Worm (Caenorhabditis elegans) whole organism, mixed stage, embryonic: ENCODE measurements around the gene Y32H12A.6.

Source experiments
- bed-3 ChIP-seq: fragments of 200-800 bp; sonication (Bioruptor generic); optimal IDR thresholded peaks from 3 replicates; lab custom pipeline; 2018; ENCODE audit warnings: mild to moderate bottlenecking, missing genetic modification characterization, moderate library complexity, missing compliant biosample characterization
- elt-3 ChIP-seq: fragments of 150-350 bp; optimal IDR thresholded peaks from 2 replicates; lab custom pipeline; 2014; ENCODE audit warnings: missing biosample characterization, missing genetic modification characterization
- flh-1 ChIP-seq: fragments of 200-800 bp; sonication (Bioruptor generic); optimal IDR thresholded peaks from 2 replicates; lab custom pipeline; 2018; ENCODE audit warnings: mild to moderate bottlenecking, missing genetic modification characterization, moderate library complexity, missing compliant biosample characterization
- lin-13 ChIP-seq: fragments of 150-350 bp; optimal IDR thresholded peaks from 2 replicates; lab custom pipeline; 2014; ENCODE audit warnings: missing biosample characterization, missing genetic modification characterization
- lin-32 ChIP-seq: fragments of 200-800 bp; sonication (Bioruptor generic); optimal IDR thresholded peaks from 2 replicates; lab custom pipeline; 2018; ENCODE audit warnings: mild to moderate bottlenecking, missing genetic modification characterization, missing compliant biosample characterization
- nhr-12 ChIP-seq: fragments of 150-350 bp; optimal IDR thresholded peaks from 2 replicates; lab custom pipeline; 2014; ENCODE audit warnings: missing biosample characterization, missing genetic modification characterization
- nhr-2 ChIP-seq: fragments of 150-350 bp; optimal IDR thresholded peaks from 2 replicates; lab custom pipeline; 2014; ENCODE audit warnings: missing biosample characterization, missing genetic modification characterization
- nhr-237 ChIP-seq: fragments of 150-350 bp; optimal IDR thresholded peaks from 2 replicates; lab custom pipeline; 2014; ENCODE audit warnings: missing biosample characterization, missing genetic modification characterization
- snpc-4 ChIP-seq: fragments of 150-350 bp; optimal IDR thresholded peaks from 2 replicates; lab custom pipeline; 2014; ENCODE audit warnings: missing biosample characterization, missing genetic modification characterization
- unc-62 ChIP-seq: fragments of 150-350 bp; optimal IDR thresholded peaks from 2 replicates; lab custom pipeline; 2014; ENCODE audit warnings: missing biosample characterization, missing genetic modification reagents, missing genetic modification characterization
- ztf-11 ChIP-seq: fragments of 150-350 bp; optimal IDR thresholded peaks from 2 replicates; lab custom pipeline; 2014; ENCODE audit warnings: missing biosample characterization, missing genetic modification characterization

DNA sequence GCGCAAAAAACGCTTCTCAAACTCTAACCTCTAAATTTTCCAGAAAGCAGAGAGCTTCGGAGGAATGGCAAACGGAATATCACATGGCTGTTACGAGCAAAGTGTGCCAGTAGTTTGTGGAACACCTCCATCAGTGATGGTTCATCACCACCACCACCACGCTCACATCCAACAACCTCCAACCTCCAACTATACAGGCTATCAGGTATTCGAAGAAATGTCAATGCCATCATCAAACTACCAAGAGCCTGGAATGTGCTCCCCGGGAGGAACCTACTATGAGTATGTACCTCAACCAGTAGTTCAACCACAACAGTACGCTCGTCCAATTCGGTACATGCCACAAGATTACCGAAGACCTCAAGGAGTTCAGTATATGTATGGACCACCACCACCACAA lies 38.4 kb downstream of the Y32H12A.6 start:
- TF ChIP-seq nhr-12 (tag; lab: Kevin White, UChicago) (no peak), unc-62 (GFP tag; lab: Kevin White, UChicago) (no peak), lin-13 (tag; lab: Kevin White, UChicago) (no peak), nhr-237 (tag; lab: Kevin White, UChicago) (no peak), snpc-4 (no peak), ztf-11 (tag; lab: Kevin White, UChicago) (no peak), flh-1 (GFP tag; lab: Kevin White, UChicago) (no peak), nhr-2 (tag; lab: Kevin White, UChicago) (no peak), lin-32 (GFP tag; lab: Kevin White, UChicago) (no peak), bed-3 (GFP tag; lab: Kevin White, UChicago) (no peak), elt-3 (no peak)
